Worm (Caenorhabditis elegans): ENCODE measurements around the gene nhx-9.

ce11 chrIV:11923074-11923473, 7.6 kb upstream of the nhx-9 start, which contains the start of gene srlf-31:
- no peak for TF ChIP-seq ama-1 (optimal IDR thresholded peaks at IDR 0.05)
- no peak for TF ChIP-seq R02D3.7 (tag; optimal IDR thresholded peaks at IDR 0.05)

Measured in whole organism, L3 larva.